Worm (Caenorhabditis elegans): ENCODE results near the gene F01D5.10.
A peak's percentile ranks its signal among the peaks of the same experiment; 100 is the strongest.

F01D5.10 gene

ce11 chrII:14049097-14049496 lies 28.0 kb upstream of the F01D5.10 start:
- TF ChIP-seq elt-3 (tag; optimal IDR thresholded peaks at IDR 0.05) (no peak), lin-39 (tag; optimal IDR thresholded peaks at IDR 0.05) (no peak), nhr-25 (tag; optimal IDR thresholded peaks at IDR 0.05) (peak; percentile 67), nhr-11 (tag; optimal IDR thresholded peaks at IDR 0.05) (no peak), ztf-4 (tag; optimal IDR thresholded peaks at IDR 0.05) (no peak), Y55F3AM.14 (GFP tag; optimal IDR thresholded peaks at IDR 0.05) (peak; percentile 30), nhr-6 (tag; optimal IDR thresholded peaks at IDR 0.05) (no peak), lin-11 (tag; optimal IDR thresholded peaks at IDR 0.05) (no peak), nhr-129 (tag; optimal IDR thresholded peaks at IDR 0.05) (peak; percentile 65), nhr-77 (tag; optimal IDR thresholded peaks at IDR 0.05) (no peak), nhr-23 (tag; optimal IDR thresholded peaks at IDR 0.05) (no peak), skn-1 (tag; optimal IDR thresholded peaks at IDR 0.05) (no peak), ztf-11 (tag; optimal IDR thresholded peaks at IDR 0.05) (no peak), ceh-16 (tag; optimal IDR thresholded peaks at IDR 0.05) (no peak), aly-2 (tag; optimal IDR thresholded peaks at IDR 0.05) (no peak), nhr-10 (tag; optimal IDR thresholded peaks at IDR 0.05) (no peak), ZK546.5 (tag; optimal IDR thresholded peaks at IDR 0.05) (no peak), mdl-1 (tag; optimal IDR thresholded peaks at IDR 0.05) (peak; percentile 20 to 53), fos-1 (tag; optimal IDR thresholded peaks at IDR 0.05) (peak; percentile 83), blmp-1 (tag; optimal IDR thresholded peaks at IDR 0.05; ENCODE audit: insufficient read depth) (peak; percentile 15), dmd-4 (tag; optimal IDR thresholded peaks at IDR 0.05) (no peak), sem-4 (tag; optimal IDR thresholded peaks at IDR 0.05) (peak; percentile 32), mab-5 (tag; optimal IDR thresholded peaks at IDR 0.05) (no peak), ama-1 (optimal IDR thresholded peaks at IDR 0.05) (no peak), nhr-237 (tag; optimal IDR thresholded peaks at IDR 0.05) (no peak), C34F6.9 (tag; optimal IDR thresholded peaks at IDR 0.05) (peak; percentile 48), ztf-1 (GFP tag; conservative IDR thresholded peaks at IDR 0.05) (no peak), sma-9 (GFP tag; optimal IDR thresholded peaks at IDR 0.05) (peak; percentile 93), sma-9 (tag; optimal IDR thresholded peaks at IDR 0.05) (no peak), unc-39 (tag; optimal IDR thresholded peaks at IDR 0.05) (no peak), F13H6.1 (tag; optimal IDR thresholded peaks at IDR 0.05) (peak; percentile 60), sma-3 (GFP tag; optimal IDR thresholded peaks at IDR 0.05) (peak; percentile 67), lsy-2 (tag; optimal IDR thresholded peaks at IDR 0.05) (peak in 1 of 2 experiments; percentile 42), zag-1 (tag; optimal IDR thresholded peaks at IDR 0.05) (no peak), peb-1 (tag; optimal IDR thresholded peaks at IDR 0.05) (no peak), gmeb-1 (tag; optimal IDR thresholded peaks at IDR 0.05) (no peak), unc-62 (GFP tag; optimal IDR thresholded peaks at IDR 0.05) (no peak), nhr-12 (tag; optimal IDR thresholded peaks at IDR 0.05) (no peak), ceh-82 (tag; optimal IDR thresholded peaks at IDR 0.05) (no peak), snpc-4 (tag; optimal IDR thresholded peaks at IDR 0.05) (peak; percentile 6), R02D3.7 (tag; optimal IDR thresholded peaks at IDR 0.05) (no peak), unc-55 (GFP tag; optimal IDR thresholded peaks at IDR 0.05) (no peak), mbf-1 (tag; optimal IDR thresholded peaks at IDR 0.05) (no peak), nhr-21 (tag; optimal IDR thresholded peaks at IDR 0.05) (peak; percentile 70), alr-1 (tag; optimal IDR thresholded peaks at IDR 0.05) (no peak), lin-13 (GFP tag; optimal IDR thresholded peaks at IDR 0.05) (peak; percentile 4), elt-1 (tag; optimal IDR thresholded peaks at IDR 0.05) (no peak), crh-2 (tag; optimal IDR thresholded peaks at IDR 0.05) (peak; percentile 62), egl-27 (tag; optimal IDR thresholded peaks at IDR 0.05) (peak; percentile 54)

Data from whole organism, L2 larva.